Worm (Caenorhabditis elegans) whole organism, L2 larva: ENCODE data around the gene cisd-3.1.

ENCODE experiments used
- C34F6.9 ChIP-seq: fragments of 150-350 bp; optimal IDR thresholded peaks from 2 replicates; lab custom pipeline; 2014; ENCODE audit warnings: missing biosample characterization, missing genetic modification characterization
- F13H6.1 ChIP-seq: sonication (generic microtip); optimal IDR thresholded peaks from 2 replicates; lab custom pipeline; 2016; ENCODE audit warnings: missing genetic modification characterization, missing compliant biosample characterization
- Y55F3AM.14 ChIP-seq: fragments of 200-800 bp; sonication (Bioruptor generic); optimal IDR thresholded peaks from 2 replicates; lab custom pipeline; 2018; ENCODE audit warnings: mild to moderate bottlenecking, missing genetic modification characterization, missing compliant biosample characterization
- aly-2 ChIP-seq: fragments of 150-350 bp; optimal IDR thresholded peaks from 2 replicates; lab custom pipeline; 2014; ENCODE audit warnings: missing biosample characterization, missing genetic modification characterization
- blmp-1 ChIP-seq: sonication (generic microtip); optimal IDR thresholded peaks from 2 replicates; lab custom pipeline; 2017; ENCODE audit warnings: missing genetic modification characterization, mild to moderate bottlenecking, missing compliant biosample characterization, antibody characterized with exemption, moderate library complexity; ENCODE audit not compliant: insufficient read depth
- ceh-16 ChIP-seq: fragments of 150-350 bp; optimal IDR thresholded peaks from 2 replicates; lab custom pipeline; 2014; ENCODE audit warnings: missing biosample characterization, missing genetic modification characterization
- ceh-82 ChIP-seq: fragments of 150-350 bp; optimal IDR thresholded peaks from 2 replicates; lab custom pipeline; 2014; ENCODE audit warnings: missing biosample characterization, missing genetic modification characterization
- crh-2 ChIP-seq: sonication (generic microtip); optimal IDR thresholded peaks from 2 replicates; lab custom pipeline; 2017; ENCODE audit warnings: missing biosample characterization, missing genetic modification characterization
- elt-3 ChIP-seq: sonication (generic microtip); optimal IDR thresholded peaks from 2 replicates; lab custom pipeline; 2017; ENCODE audit warnings: missing biosample characterization, missing genetic modification characterization
- fos-1 ChIP-seq: fragments of 150-350 bp; optimal IDR thresholded peaks from 2 replicates; lab custom pipeline; 2014; ENCODE audit warnings: missing biosample characterization, missing genetic modification characterization
- gmeb-1 ChIP-seq: fragments of 150-350 bp; optimal IDR thresholded peaks from 2 replicates; lab custom pipeline; 2014; ENCODE audit warnings: missing biosample characterization, missing genetic modification characterization
- lsy-2 ChIP-seq, 2 experiments: fragments of 150-350 bp in 1 of 2; sonication (generic microtip) in 1 of 2; optimal IDR thresholded peaks; 2 replicates each; lab custom pipeline; 2014 to 2017; ENCODE audit warnings: missing biosample characterization in 2 of 2, missing genetic modification characterization in 2 of 2
- mab-5 ChIP-seq: fragments of 150-350 bp; optimal IDR thresholded peaks from 2 replicates; lab custom pipeline; 2014; ENCODE audit warnings: missing biosample characterization, missing genetic modification characterization
- mdl-1 ChIP-seq, 2 experiments: fragments of 150-350 bp in 1 of 2; sonication (generic microtip) in 1 of 2; optimal IDR thresholded peaks; 2 replicates each; lab custom pipeline; 2017; ENCODE audit warnings: missing biosample characterization in 2 of 2, missing genetic modification characterization in 2 of 2
- nhr-10 ChIP-seq: sonication (generic microtip); optimal IDR thresholded peaks from 2 replicates; lab custom pipeline; 2017; ENCODE audit warnings: missing biosample characterization, missing genetic modification characterization
- nhr-129 ChIP-seq: fragments of 150-350 bp; optimal IDR thresholded peaks from 2 replicates; lab custom pipeline; 2014; ENCODE audit warnings: missing biosample characterization, missing genetic modification characterization
- nhr-21 ChIP-seq: fragments of 150-350 bp; optimal IDR thresholded peaks from 2 replicates; lab custom pipeline; 2014; ENCODE audit warnings: missing biosample characterization, missing genetic modification characterization
- nhr-23 ChIP-seq: fragments of 150-350 bp; optimal IDR thresholded peaks from 2 replicates; lab custom pipeline; 2014; ENCODE audit warnings: missing biosample characterization, missing genetic modification reagents, missing genetic modification characterization
- nhr-237 ChIP-seq: fragments of 150-350 bp; optimal IDR thresholded peaks from 2 replicates; lab custom pipeline; 2014; ENCODE audit warnings: missing biosample characterization, missing genetic modification characterization
- nhr-25 ChIP-seq: fragments of 150-350 bp; sonication (generic microtip); optimal IDR thresholded peaks from 3 replicates; lab custom pipeline; 2014; ENCODE audit warnings: missing biosample characterization, missing genetic modification characterization
- nhr-6 ChIP-seq: fragments of 150-350 bp; optimal IDR thresholded peaks from 2 replicates; lab custom pipeline; 2014; ENCODE audit warnings: missing biosample characterization, missing genetic modification characterization
- nhr-77 ChIP-seq: fragments of 150-350 bp; optimal IDR thresholded peaks from 2 replicates; lab custom pipeline; 2014; ENCODE audit warnings: missing biosample characterization, missing genetic modification characterization
- peb-1 ChIP-seq: fragments of 150-350 bp; optimal IDR thresholded peaks from 2 replicates; lab custom pipeline; 2014; ENCODE audit warnings: missing biosample characterization, missing genetic modification characterization
- skn-1 ChIP-seq: sonication (generic microtip); optimal IDR thresholded peaks from 2 replicates; lab custom pipeline; 2017; ENCODE audit warnings: missing biosample characterization, missing genetic modification characterization
- sma-3 ChIP-seq: sonication (generic microtip); optimal IDR thresholded peaks from 2 replicates; lab custom pipeline; 2016; ENCODE audit warnings: missing genetic modification reagents, missing genetic modification characterization, missing compliant biosample characterization
- sma-9 ChIP-seq, 2 experiments: fragments of 150-350 bp in 1 of 2; sonication (generic microtip) in 1 of 2; optimal IDR thresholded peaks; 2 replicates each; lab custom pipeline; 2014 to 2016; ENCODE audit warnings: missing genetic modification characterization in 2 of 2, mild to moderate bottlenecking in 1 of 2, missing biosample characterization in 1 of 2, missing compliant biosample characterization in 1 of 2, missing genetic modification reagents in 1 of 2, moderate library complexity in 1 of 2
- snpc-4 ChIP-seq: fragments of 150-350 bp; optimal IDR thresholded peaks from 2 replicates; lab custom pipeline; 2014; ENCODE audit warnings: missing biosample characterization, missing genetic modification characterization
- unc-39 ChIP-seq: fragments of 150-350 bp; optimal IDR thresholded peaks from 2 replicates; lab custom pipeline; 2014; ENCODE audit warnings: missing biosample characterization, missing genetic modification characterization
- unc-62 ChIP-seq: fragments of 150-350 bp; optimal IDR thresholded peaks from 2 replicates; lab custom pipeline; 2014; ENCODE audit warnings: missing biosample characterization, missing genetic modification reagents, missing genetic modification characterization
- zag-1 ChIP-seq: fragments of 150-350 bp; optimal IDR thresholded peaks from 2 replicates; lab custom pipeline; 2014; ENCODE audit warnings: missing biosample characterization, missing genetic modification characterization
- ztf-4 ChIP-seq: fragments of 150-350 bp; optimal IDR thresholded peaks from 2 replicates; lab custom pipeline; 2014; ENCODE audit warnings: missing biosample characterization, missing genetic modification characterization

The cisd-3.1 gene

DNA sequence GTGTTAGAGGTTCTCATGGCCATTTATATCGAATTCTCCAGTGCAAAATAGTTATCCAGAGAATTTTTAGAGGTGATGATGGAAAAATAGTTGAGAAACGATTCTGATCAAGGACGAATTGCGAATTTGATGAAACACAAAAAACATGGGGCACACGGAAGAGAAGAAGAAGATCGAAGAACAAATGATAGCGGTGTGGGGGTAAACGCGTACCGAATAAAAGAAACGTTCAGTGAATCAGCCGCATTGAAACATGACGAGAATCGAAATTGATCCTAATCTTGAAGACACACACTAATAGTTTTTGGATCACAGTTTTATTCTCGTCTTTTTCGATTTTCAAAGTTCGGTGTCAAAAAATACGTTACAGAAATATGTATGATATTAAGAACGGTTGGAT, 47.4 kb upstream of the cisd-3.1 start:
- TF ChIP-seq ceh-16 = peak; percentile 26
- peak; percentile 49 for TF ChIP-seq blmp-1 (tag; lab: Kevin White, UChicago)
- no peak for TF ChIP-seq skn-1 (tag; lab: Kevin White, UChicago)
- TF ChIP-seq C34F6.9 (tag; lab: Kevin White, UChicago) = no peak
- TF ChIP-seq aly-2 = no peak
- TF ChIP-seq lsy-2 (tag; optimal IDR thresholded peaks at IDR 0.05; lab: Kevin White, UChicago) = no peak
- TF ChIP-seq nhr-21 = peak; percentile 14
- no peak for TF ChIP-seq F13H6.1
- TF ChIP-seq sma-3 (GFP tag; lab: Kevin White, UChicago) = peak; percentile 29
- TF ChIP-seq nhr-25 (tag; lab: Kevin White, UChicago) = peak; percentile 52
- no peak for TF ChIP-seq nhr-10 (tag; lab: Kevin White, UChicago)
- TF ChIP-seq nhr-6 (tag; lab: Kevin White, UChicago) = no peak
- TF ChIP-seq sma-9 (GFP tag; optimal IDR thresholded peaks at IDR 0.05; lab: Kevin White, UChicago) = peak; percentile 61
- TF ChIP-seq sma-9 (tag; optimal IDR thresholded peaks at IDR 0.05; lab: Kevin White, UChicago) = no peak
- TF ChIP-seq, all 48 proteins: peak for 6

DNA sequence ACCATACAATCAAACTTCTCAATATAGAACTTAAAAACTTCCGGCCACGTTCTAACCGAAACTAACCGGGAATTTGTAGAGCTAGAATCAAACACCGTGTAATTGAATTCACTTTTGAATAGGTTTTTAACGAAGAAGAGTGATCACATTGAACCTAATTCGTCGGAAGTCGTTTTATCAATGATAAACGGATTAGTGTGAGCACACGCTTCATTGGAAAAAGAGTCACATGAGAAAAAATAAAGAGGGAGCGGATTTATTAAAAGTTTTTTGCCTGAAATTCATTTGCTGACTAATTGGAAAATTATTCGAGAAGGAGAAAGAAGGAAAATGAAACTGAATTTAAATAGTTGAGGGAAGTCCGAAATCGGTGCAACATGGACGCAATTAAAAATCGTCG, 47.0 kb upstream of the cisd-3.1 start:
- TF ChIP-seq unc-62 (no peak), crh-2 (no peak)

DNA sequence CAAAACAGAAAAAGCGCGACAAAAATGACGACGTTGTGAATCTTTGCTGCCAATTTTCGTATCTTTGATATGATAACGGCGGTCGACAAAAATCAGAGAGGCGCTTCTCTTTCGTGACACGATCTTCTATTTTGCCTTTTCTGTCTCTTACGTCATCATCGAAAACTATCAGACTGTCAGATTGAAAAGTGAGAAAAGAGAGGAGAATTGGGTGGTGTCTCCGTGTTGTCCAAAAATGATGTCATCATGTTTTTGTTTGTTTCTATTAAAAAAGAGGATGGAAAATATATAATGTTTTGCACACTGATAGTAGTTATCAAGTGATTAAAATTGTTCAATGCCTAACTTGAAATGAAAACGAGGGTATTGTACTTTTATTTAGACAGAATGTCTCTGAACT, 46.6 kb upstream of the cisd-3.1 start:
- peak; percentile 2 for TF ChIP-seq gmeb-1 (tag; lab: Kevin White, UChicago)
- TF ChIP-seq fos-1 = peak; percentile 65
- peak; percentile 59 for TF ChIP-seq nhr-129 (tag; lab: Kevin White, UChicago)
- no peak for TF ChIP-seq peb-1 (tag; lab: Kevin White, UChicago)
- TF ChIP-seq nhr-10 (tag; lab: Kevin White, UChicago) = no peak
- TF ChIP-seq skn-1 (tag; lab: Kevin White, UChicago) = no peak
- TF ChIP-seq nhr-25 (tag; lab: Kevin White, UChicago) = peak; percentile 60
- TF ChIP-seq sma-9 (GFP tag; optimal IDR thresholded peaks at IDR 0.05; lab: Kevin White, UChicago) = peak; percentile 85
- no peak for TF ChIP-seq sma-9 (tag; optimal IDR thresholded peaks at IDR 0.05; lab: Kevin White, UChicago)
- TF ChIP-seq nhr-21 = peak; percentile 75
- TF ChIP-seq crh-2 = peak; percentile 41
- TF ChIP-seq F13H6.1 = peak; percentile 13
- TF ChIP-seq mdl-1 (tag; optimal IDR thresholded peaks at IDR 0.05; lab: Kevin White, UChicago) = peak in 1 of 2 experiments; percentile 39
- TF ChIP-seq ztf-4 = peak; percentile 29
- TF ChIP-seq unc-39 = no peak
- peak; percentile 76 for TF ChIP-seq sma-3 (GFP tag; lab: Kevin White, UChicago)
- no peak for TF ChIP-seq Y55F3AM.14 (GFP tag; lab: Kevin White, UChicago)
- TF ChIP-seq elt-3 (tag; lab: Kevin White, UChicago) = no peak
- TF ChIP-seq ceh-82 (tag; lab: Kevin White, UChicago) = no peak
- TF ChIP-seq lsy-2 (tag; optimal IDR thresholded peaks at IDR 0.05; lab: Kevin White, UChicago) = peak in 1 of 2 experiments; percentile 40
- TF ChIP-seq ceh-16 = no peak
- TF ChIP-seq nhr-6 (tag; lab: Kevin White, UChicago) = peak; percentile 25
- no peak for TF ChIP-seq zag-1
- peak; percentile 60 for TF ChIP-seq blmp-1 (tag; lab: Kevin White, UChicago)
- TF ChIP-seq, all 48 proteins: peak for 14

DNA sequence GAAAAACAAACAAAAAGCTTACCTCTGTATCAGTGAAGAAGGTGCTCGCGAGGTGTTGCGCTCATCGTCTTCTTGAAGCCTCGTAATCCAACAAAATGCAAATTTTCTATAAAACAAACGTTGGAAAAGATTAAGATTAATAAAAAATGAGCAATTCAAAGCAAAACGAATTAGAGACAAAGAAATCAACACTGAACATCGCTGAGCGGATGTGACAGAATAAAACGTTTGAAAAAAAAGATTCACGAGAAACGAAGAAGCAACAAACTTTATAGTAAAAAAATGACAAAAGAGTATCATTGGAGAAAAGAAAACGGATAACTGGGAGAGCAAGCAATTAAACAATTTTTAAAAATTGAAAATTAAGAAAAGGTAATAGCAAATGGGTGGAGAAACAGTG, 43.7 kb upstream of the cisd-3.1 start, which contains the start of the genes C07G2.5 and atf-7:
Gene C07G2.5, minus strand, starts transcription at position 101 of the 400 bp plus-strand sequence.
Gene atf-7, minus strand, starts transcription at position 108 of the 400 bp plus-strand sequence.
- TF ChIP-seq mab-5 = no peak
- TF ChIP-seq nhr-237 (tag; lab: Kevin White, UChicago) = no peak
- TF ChIP-seq nhr-23 = no peak
- TF ChIP-seq gmeb-1 (tag; lab: Kevin White, UChicago) = no peak
- TF ChIP-seq fos-1 = no peak
- no peak for TF ChIP-seq F13H6.1
- TF ChIP-seq sma-9 (GFP tag; optimal IDR thresholded peaks at IDR 0.05; lab: Kevin White, UChicago) = no peak
- TF ChIP-seq sma-9 (tag; optimal IDR thresholded peaks at IDR 0.05; lab: Kevin White, UChicago) = no peak
- TF ChIP-seq peb-1 (tag; lab: Kevin White, UChicago) = no peak
- no peak for TF ChIP-seq nhr-77 (tag; lab: Kevin White, UChicago)
- TF ChIP-seq ztf-4 = no peak
- no peak for TF ChIP-seq nhr-21
- TF ChIP-seq snpc-4 (tag; lab: Kevin White, UChicago) = no peak
- TF ChIP-seq, all 48 proteins: peak for 0

DNA sequence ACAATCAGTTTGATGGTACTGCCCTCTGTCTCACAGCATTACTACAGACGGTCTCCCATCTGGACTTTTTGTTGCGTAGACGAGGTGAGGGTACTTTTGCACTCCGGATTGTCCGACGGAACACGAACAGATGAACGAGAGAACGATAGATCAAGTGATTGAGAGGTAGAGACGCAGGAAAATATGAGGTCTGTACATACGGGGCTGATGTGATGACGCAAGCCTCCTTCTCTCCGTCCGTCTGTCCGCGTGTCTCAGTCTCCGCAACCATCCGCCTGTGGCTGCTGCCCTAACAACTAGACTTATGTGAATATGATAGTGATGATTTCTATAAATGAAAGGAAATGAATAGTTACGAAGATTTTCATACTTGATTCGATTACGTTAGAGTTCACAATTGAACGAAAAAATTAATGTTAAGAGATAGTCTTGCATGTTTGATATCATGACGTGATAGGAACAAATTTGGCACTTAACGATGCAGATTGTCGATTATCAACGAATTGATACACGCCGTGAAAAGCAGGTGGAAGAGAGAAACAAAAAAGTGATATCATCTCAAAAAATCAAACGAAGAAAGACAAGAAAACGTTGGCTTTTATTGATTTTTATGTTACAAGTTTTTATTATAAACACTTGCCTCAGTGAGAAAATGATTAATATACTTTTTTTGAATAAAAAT, 40.0 kb upstream of the cisd-3.1 start:
- peak; percentile 68 for TF ChIP-seq crh-2
- peak; percentile 43 for TF ChIP-seq nhr-25 (tag; lab: Kevin White, UChicago)
- TF ChIP-seq nhr-21 = peak; percentile 43
- no peak for TF ChIP-seq snpc-4 (tag; lab: Kevin White, UChicago)
- TF ChIP-seq mab-5 = no peak
- TF ChIP-seq fos-1 = peak; percentile 89
- peak; percentile 66 for TF ChIP-seq sma-9 (GFP tag; optimal IDR thresholded peaks at IDR 0.05; lab: Kevin White, UChicago)
- no peak for TF ChIP-seq sma-9 (tag; optimal IDR thresholded peaks at IDR 0.05; lab: Kevin White, UChicago)
- peak in 1 of 2 experiments; percentile 56 for TF ChIP-seq mdl-1 (tag; optimal IDR thresholded peaks at IDR 0.05; lab: Kevin White, UChicago)
- TF ChIP-seq sma-3 (GFP tag; lab: Kevin White, UChicago) = peak; percentile 38
- TF ChIP-seq elt-3 (tag; lab: Kevin White, UChicago) = no peak
